Worm (Caenorhabditis elegans) whole organism, midembryonic: ENCODE measurements around the gene C33A12.3.

ENCODE experiments used
- T22C8.4 ChIP-seq: fragments of 200-800 bp; sonication (Bioruptor generic); IDR thresholded peaks from 2 replicates; pipeline ENCODE4 v1.3.6; 2022; ENCODE audit warnings: missing genetic modification characterization, missing compliant biosample characterization
- flt-1 ChIP-seq: fragments of 200-800 bp; sonication (Bioruptor generic); IDR thresholded peaks from 2 replicates; pipeline ENCODE4 v1.3.6; 2022; ENCODE audit warnings: missing genetic modification characterization, missing compliant biosample characterization
- klf-2 ChIP-seq: fragments of 200-800 bp; sonication (Bioruptor generic); conservative IDR thresholded peaks from 2 replicates; pipeline ENCODE4 v1.3.6; 2022; ENCODE audit warnings: missing genetic modification reagents, missing genetic modification characterization, missing compliant biosample characterization
- tab-1 ChIP-seq: fragments of 200-800 bp; sonication (Bioruptor generic); IDR thresholded peaks from 2 replicates; pipeline ENCODE4 v1.3.6; 2022; ENCODE audit warnings: missing genetic modification characterization, missing compliant biosample characterization

- TF ChIP-seq klf-2 (no peak), flt-1 (0 out of 2 replicates have a peak, but pooled peaks have one; percentile 15), T22C8.4 (GFP tag; lab: Robert Waterston, UW) (no peak), tab-1 (GFP tag; lab: Robert Waterston, UW) (no peak)
Observed at ce11 chrIV:9464345-9464783, 48.4 kb downstream of the C33A12.3 start.
